Worm (Caenorhabditis elegans) whole organism, L2 larva: ENCODE results near the gene srbc-16.

Source experiments
- R02D3.7 ChIP-seq: fragments of 150-350 bp; optimal IDR thresholded peaks from 2 replicates; lab custom pipeline; 2014; ENCODE audit warnings: missing biosample characterization, missing genetic modification characterization
- aly-2 ChIP-seq: fragments of 150-350 bp; optimal IDR thresholded peaks from 2 replicates; lab custom pipeline; 2014; ENCODE audit warnings: missing biosample characterization, missing genetic modification characterization
- ama-1 ChIP-seq: fragments of 150-350 bp; optimal IDR thresholded peaks from 2 replicates; lab custom pipeline; 2018; ENCODE audit warnings: inconsistent platforms
- lin-11 ChIP-seq: fragments of 150-350 bp; sonication (generic microtip); optimal IDR thresholded peaks from 2 replicates; lab custom pipeline; 2014; ENCODE audit warnings: missing biosample characterization, missing genetic modification characterization, inconsistent platforms, mixed read lengths
- lin-39 ChIP-seq: fragments of 150-350 bp; optimal IDR thresholded peaks from 2 replicates; lab custom pipeline; 2014; ENCODE audit warnings: missing biosample characterization, missing genetic modification reagents, missing genetic modification characterization
- nhr-237 ChIP-seq: fragments of 150-350 bp; optimal IDR thresholded peaks from 2 replicates; lab custom pipeline; 2014; ENCODE audit warnings: missing biosample characterization, missing genetic modification characterization
- snpc-4 ChIP-seq: fragments of 150-350 bp; optimal IDR thresholded peaks from 2 replicates; lab custom pipeline; 2014; ENCODE audit warnings: missing biosample characterization, missing genetic modification characterization

- TF ChIP-seq lin-39 (no peak), snpc-4 (tag; lab: Kevin White, UChicago) (no peak), ama-1 (lab: Kevin White, UChicago) (no peak), R02D3.7 (no peak), nhr-237 (tag; lab: Kevin White, UChicago) (no peak), lin-11 (tag; lab: Kevin White, UChicago) (no peak), aly-2 (tag; lab: Kevin White, UChicago) (no peak)
These were observed 49.1 kb downstream of the srbc-16 start, which contains the start of gene nhr-134 for ce11 chrV:2230912-2231311.
